Worm (Caenorhabditis elegans): Measurements from ENCODE around the gene T24D5.3.
A peak's percentile ranks its signal among the peaks of the same experiment; 100 is the strongest.

Gene T24D5.3

ce11 chrX:12589503-12589902 lies 9.6 kb downstream of the T24D5.3 start:
- TF ChIP-seq tbx-2 (tag; optimal IDR thresholded peaks at IDR 0.05), result no peak
- TF ChIP-seq tbx-7 (tag; optimal IDR thresholded peaks at IDR 0.05), result no peak
- no peak for TF ChIP-seq sdc-2 (tag; optimal IDR thresholded peaks at IDR 0.05)
- no peak for TF ChIP-seq elt-4 (tag; optimal IDR thresholded peaks at IDR 0.05)
- no peak for TF ChIP-seq ceh-2 (tag; optimal IDR thresholded peaks at IDR 0.05)
- TF ChIP-seq ref-2 (tag; optimal IDR thresholded peaks at IDR 0.05), result no peak
- no peak for TF ChIP-seq elt-2 (tag; optimal IDR thresholded peaks at IDR 0.05)
- no peak for TF ChIP-seq odd-2 (tag; optimal IDR thresholded peaks at IDR 0.05)
- TF ChIP-seq T23F11.4 (GFP tag; optimal IDR thresholded peaks at IDR 0.05), result no peak
- no peak for TF ChIP-seq hlh-13 (GFP tag; optimal IDR thresholded peaks at IDR 0.05)

- TF ChIP-seq ceh-14 (tag; optimal IDR thresholded peaks at IDR 0.05) (no peak), pha-2 (tag; optimal IDR thresholded peaks at IDR 0.05) (no peak), lim-6 (tag; optimal IDR thresholded peaks at IDR 0.05) (no peak), npax-4 (tag; optimal IDR thresholded peaks at IDR 0.05) (no peak), ceh-22 (tag; optimal IDR thresholded peaks at IDR 0.05) (no peak)
Observed at ce11 chrX:12595217-12595616, 15.3 kb downstream of the T24D5.3 start.

ce11 chrX:12595954-12596353 lies 16.1 kb downstream of the T24D5.3 start:
- TF ChIP-seq elt-2 (tag; optimal IDR thresholded peaks at IDR 0.05) (peak; percentile 11), dmd-4 (tag; optimal IDR thresholded peaks at IDR 0.05; ENCODE audit: borderline replicate concordance) (no peak)

ce11 chrX:12596868-12597267 lies 17.0 kb downstream of the T24D5.3 start, which contains the start of gene T24D5.4:
T24D5.4 (plus strand) TSS chrX:12597168.
- TF ChIP-seq pqm-1 (tag; optimal IDR thresholded peaks at IDR 0.05) (no peak), ceh-2 (tag; optimal IDR thresholded peaks at IDR 0.05) (no peak), tbx-7 (tag; optimal IDR thresholded peaks at IDR 0.05) (no peak), ceh-6 (GFP tag; optimal IDR thresholded peaks at IDR 0.05) (no peak), unc-86 (tag; optimal IDR thresholded peaks at IDR 0.05) (no peak)

ce11 chrX:12602611-12603010 lies 22.7 kb downstream of the T24D5.3 start:
- TF ChIP-seq ahr-1 (tag; optimal IDR thresholded peaks at IDR 0.05), result no peak
- no peak for TF ChIP-seq C08G9.2 (tag; optimal IDR thresholded peaks at IDR 0.05)
- no peak for TF ChIP-seq nhr-11 (tag; optimal IDR thresholded peaks at IDR 0.05)
- TF ChIP-seq nhr-232 (tag; optimal IDR thresholded peaks at IDR 0.05), result no peak
- TF ChIP-seq pax-1 (tag; optimal IDR thresholded peaks at IDR 0.05), result no peak
- no peak for TF ChIP-seq K09A11.1 (tag; optimal IDR thresholded peaks at IDR 0.05; ENCODE audit: insufficient read depth)
- no peak for TF ChIP-seq ceh-24 (tag; optimal IDR thresholded peaks at IDR 0.05)
- TF ChIP-seq pat-9 (tag; optimal IDR thresholded peaks at IDR 0.05), result no peak
- TF ChIP-seq syd-9 (tag; optimal IDR thresholded peaks at IDR 0.05), result no peak
- TF ChIP-seq ceh-19 (GFP tag; optimal IDR thresholded peaks at IDR 0.05), result no peak
- no peak for TF ChIP-seq sox-4 (tag; optimal IDR thresholded peaks at IDR 0.05)
- no peak for TF ChIP-seq ceh-48 (tag; optimal IDR thresholded peaks at IDR 0.05)
- no peak for TF ChIP-seq ceh-45 (GFP tag; IDR thresholded peaks at IDR 0.05)
- TF ChIP-seq hlh-15 (tag; optimal IDR thresholded peaks at IDR 0.05), result no peak
- no peak for TF ChIP-seq ceh-22 (tag; optimal IDR thresholded peaks at IDR 0.05)
- no peak for TF ChIP-seq ceh-6 (GFP tag; optimal IDR thresholded peaks at IDR 0.05)
- no peak for TF ChIP-seq hlh-13 (GFP tag; optimal IDR thresholded peaks at IDR 0.05)

- TF ChIP-seq unc-42 (tag; optimal IDR thresholded peaks at IDR 0.05) (no peak), dmd-4 (tag; optimal IDR thresholded peaks at IDR 0.05; ENCODE audit: borderline replicate concordance) (no peak), ceh-48 (tag; optimal IDR thresholded peaks at IDR 0.05) (no peak), che-1 (tag; optimal IDR thresholded peaks at IDR 0.05) (no peak), ceh-19 (GFP tag; optimal IDR thresholded peaks at IDR 0.05) (no peak), ttx-3 (tag; optimal IDR thresholded peaks at IDR 0.05) (no peak), fkh-6 (tag; optimal IDR thresholded peaks at IDR 0.05) (no peak), dve-1 (tag; optimal IDR thresholded peaks at IDR 0.05) (no peak), tbx-7 (tag; optimal IDR thresholded peaks at IDR 0.05) (no peak), tbx-2 (tag; optimal IDR thresholded peaks at IDR 0.05) (no peak)
Observed at ce11 chrX:12603322-12603984, 23.6 kb downstream of the T24D5.3 start, which contains the start of the genes T24D5.6 and R09A8.9. T24D5.6 (plus strand) TSS chrX:12603622. R09A8.9 (plus strand) TSS chrX:12603934.

Measured in whole organism, late embryonic.